Fruit fly (Drosophila melanogaster) whole organism, embryonic: ENCODE results near the gene CG10345.

Source experiments
- Asciz ChIP-seq: fragments of 200-800 bp; sonication (Bioruptor generic); optimal IDR thresholded peaks from 2 replicates; lab custom pipeline; 2017; ENCODE audit warnings: missing biosample characterization, mild to moderate bottlenecking, missing genetic modification characterization, missing genetic modification reagents
- BEAF-32 ChIP-seq: fragments of 200-800 bp; sonication (Bioruptor generic); optimal IDR thresholded peaks from 3 replicates; lab custom pipeline; 2017; ENCODE audit warnings: missing biosample characterization, missing genetic modification characterization, mild to moderate bottlenecking, moderate library complexity, missing genetic modification reagents
- C15 ChIP-seq: fragments of 200-800 bp; sonication (Bioruptor generic); IDR thresholded peaks from 3 replicates; pipeline ENCODE4 v1.3.6; 2022; ENCODE audit warnings: missing biosample characterization, missing genetic modification characterization
- CG10147 ChIP-seq: fragments of 200-800 bp; sonication (Bioruptor generic); optimal IDR thresholded peaks from 2 replicates; lab custom pipeline; 2019; ENCODE audit warnings: missing biosample characterization, mild to moderate bottlenecking, missing genetic modification characterization, moderate library complexity
- CG11093 ChIP-seq: fragments of 200-800 bp; sonication (Bioruptor generic); IDR thresholded peaks from 3 replicates; pipeline ENCODE4 v1.3.6; 2022; ENCODE audit warnings: missing biosample characterization, missing genetic modification characterization
- CG12659 ChIP-seq: fragments of 200-800 bp; sonication (Bioruptor generic); optimal IDR thresholded peaks from 3 replicates; lab custom pipeline; 2017; ENCODE audit warnings: mild to moderate bottlenecking, missing biosample characterization, missing genetic modification reagents, missing genetic modification characterization
- CG13123 ChIP-seq: fragments of 200-800 bp; sonication (Bioruptor generic); optimal IDR thresholded peaks from 2 replicates; lab custom pipeline; 2016; ENCODE audit warnings: missing biosample characterization, missing genetic modification characterization
- CG14710 ChIP-seq: fragments of 200-800 bp; sonication (Bioruptor generic); optimal IDR thresholded peaks from 3 replicates; lab custom pipeline; 2019; ENCODE audit warnings: missing biosample characterization, mild to moderate bottlenecking, missing genetic modification characterization, moderate library complexity
- CG15479 ChIP-seq: fragments of 200-800 bp; sonication (Bioruptor generic); optimal IDR thresholded peaks from 3 replicates; lab custom pipeline; 2019; ENCODE audit warnings: missing biosample characterization, mild to moderate bottlenecking, missing genetic modification characterization, moderate library complexity
- CG15514 ChIP-seq: fragments of 200-800 bp; sonication (Bioruptor generic); optimal IDR thresholded peaks from 3 replicates; lab custom pipeline; 2017; ENCODE audit warnings: missing biosample characterization, missing genetic modification characterization, mild to moderate bottlenecking, moderate library complexity, missing genetic modification reagents
- CG1603 ChIP-seq: fragments of 200-800 bp; sonication (Bioruptor generic); optimal IDR thresholded peaks from 2 replicates; lab custom pipeline; 2019; ENCODE audit warnings: missing biosample characterization, mild to moderate bottlenecking, missing genetic modification characterization, moderate library complexity
- CG17829 ChIP-seq: fragments of 200-800 bp; optimal IDR thresholded peaks from 2 replicates; lab custom pipeline; 2019; ENCODE audit warnings: missing biosample characterization, mild to moderate bottlenecking, missing genetic modification characterization, moderate library complexity
- CG1832 ChIP-seq: fragments of 200-800 bp; sonication (Bioruptor generic); optimal IDR thresholded peaks from 2 replicates; lab custom pipeline; 2017; ENCODE audit warnings: missing biosample characterization, mild to moderate bottlenecking, missing genetic modification characterization, inconsistent platforms
- CG2116 ChIP-seq: fragments of 200-800 bp; sonication (Bioruptor generic); optimal IDR thresholded peaks from 3 replicates; lab custom pipeline; 2018; ENCODE audit warnings: missing biosample characterization, mild to moderate bottlenecking, missing genetic modification characterization
- CG2129 ChIP-seq: fragments of 200-800 bp; sonication (Bioruptor generic); IDR thresholded peaks from 2 replicates; pipeline ENCODE4 v1.3.6; 2022; ENCODE audit warnings: missing biosample characterization, missing genetic modification characterization; ENCODE audit not compliant: partially characterized antibody
- CG3281 ChIP-seq: fragments of 200-800 bp; sonication (Bioruptor generic); optimal IDR thresholded peaks from 3 replicates; lab custom pipeline; 2017; ENCODE audit warnings: missing biosample characterization, mild to moderate bottlenecking, missing genetic modification characterization
- CG7357 ChIP-seq: fragments of 200-800 bp; sonication (Bioruptor generic); IDR thresholded peaks from 3 replicates; pipeline ENCODE4 v1.3.6; 2022; ENCODE audit warnings: missing biosample characterization, missing genetic modification characterization
- CrebB ChIP-seq: fragments of 200-800 bp; sonication (Bioruptor generic); optimal IDR thresholded peaks from 3 replicates; lab custom pipeline; 2018; ENCODE audit warnings: missing biosample characterization, mild to moderate bottlenecking, missing genetic modification characterization
- Dad ChIP-seq: fragments of 200-800 bp; sonication (Bioruptor generic); optimal IDR thresholded peaks from 3 replicates; lab custom pipeline; 2016; ENCODE audit warnings: missing biosample characterization, missing genetic modification characterization
- Dek ChIP-seq: fragments of 200-800 bp; sonication (Bioruptor generic); optimal IDR thresholded peaks from 3 replicates; lab custom pipeline; 2019; ENCODE audit warnings: missing biosample characterization, mild to moderate bottlenecking, missing genetic modification characterization, moderate library complexity
- Dll ChIP-seq: fragments of 200-800 bp; sonication (Bioruptor generic); IDR thresholded peaks from 4 replicates; pipeline ENCODE4 v1.3.6; 2022; ENCODE audit warnings: missing biosample characterization, missing genetic modification characterization; ENCODE audit not compliant: partially characterized antibody
- Drgx ChIP-seq: fragments of 200-800 bp; sonication (Bioruptor generic); IDR thresholded peaks from 2 replicates; pipeline ENCODE4 v1.3.6; 2022; ENCODE audit warnings: missing biosample characterization, missing genetic modification characterization
- E2f2 ChIP-seq: fragments of 200-800 bp; sonication (Bioruptor generic); IDR thresholded peaks from 2 replicates; pipeline ENCODE4 v1.3.6; 2022; ENCODE audit warnings: missing biosample characterization, missing genetic modification characterization
- Gug ChIP-seq: fragments of 200-800 bp; sonication (Bioruptor generic); IDR thresholded peaks from 4 replicates; pipeline ENCODE4 v1.3.6; 2022; ENCODE audit warnings: missing biosample characterization, missing genetic modification characterization
- HmgZ ChIP-seq: fragments of 200-800 bp; sonication (Bioruptor generic); optimal IDR thresholded peaks from 2 replicates; lab custom pipeline; 2018; ENCODE audit warnings: missing biosample characterization, mild to moderate bottlenecking, missing genetic modification characterization
- Hmx ChIP-seq: fragments of 200-800 bp; sonication (Bioruptor generic); optimal IDR thresholded peaks from 2 replicates; lab custom pipeline; 2016; ENCODE audit warnings: missing biosample characterization, missing genetic modification characterization
- Mrtf ChIP-seq: fragments of 200-800 bp; sonication (Bioruptor generic); IDR thresholded peaks from 3 replicates; pipeline ENCODE4 v1.3.6; 2022; ENCODE audit warnings: missing biosample characterization, missing genetic modification characterization
- Myb ChIP-seq: fragments of 200-800 bp; sonication (Bioruptor generic); optimal IDR thresholded peaks from 2 replicates; lab custom pipeline; 2016; ENCODE audit warnings: missing biosample characterization, missing genetic modification characterization
- Oaz ChIP-seq: fragments of 200-800 bp; sonication (Bioruptor generic); IDR thresholded peaks from 2 replicates; pipeline ENCODE4 v1.3.6; 2022; ENCODE audit warnings: missing biosample characterization, missing genetic modification characterization
- Rfx ChIP-seq: fragments of 200-800 bp; sonication (Bioruptor generic); IDR thresholded peaks from 2 replicates; pipeline ENCODE4 v1.3.6; 2022; ENCODE audit warnings: missing biosample characterization, missing genetic modification characterization
- Sry-δ ChIP-seq: fragments of 200-800 bp; sonication (Bioruptor generic); optimal IDR thresholded peaks from 2 replicates; lab custom pipeline; 2016; ENCODE audit warnings: missing biosample characterization, missing genetic modification characterization
- Tbp ChIP-seq: fragments of >200 bp; optimal IDR thresholded peaks from 2 replicates; lab custom pipeline; 2018; ENCODE audit warnings: missing biosample characterization, missing genetic modification characterization
- amos ChIP-seq: fragments of 200-800 bp; sonication (Bioruptor generic); IDR thresholded peaks from 2 replicates; pipeline ENCODE4 v1.3.6; 2022; ENCODE audit warnings: missing biosample characterization, missing genetic modification characterization; ENCODE audit not compliant: partially characterized antibody
- bigmax ChIP-seq: fragments of 200-800 bp; sonication (Bioruptor generic); optimal IDR thresholded peaks from 2 replicates; lab custom pipeline; 2018; ENCODE audit warnings: missing biosample characterization, mild to moderate bottlenecking, missing genetic modification characterization
- crp ChIP-seq, 2 experiments: fragments of 200-800 bp; sonication (Bioruptor generic); optimal IDR thresholded peaks; 2 replicates in 1 of 2; 3 replicates in 1 of 2; lab custom pipeline; 2017; ENCODE audit warnings: missing biosample characterization in 2 of 2, missing genetic modification characterization in 2 of 2, mild to moderate bottlenecking in 1 of 2, moderate library complexity in 1 of 2
- dan ChIP-seq: fragments of 200-800 bp; sonication (Bioruptor generic); IDR thresholded peaks from 2 replicates; pipeline ENCODE4 v1.3.6; 2022; ENCODE audit warnings: missing biosample characterization, missing genetic modification characterization
- dm ChIP-seq: fragments of 200-800 bp; sonication (Bioruptor generic); optimal IDR thresholded peaks from 3 replicates; lab custom pipeline; 2016; ENCODE audit warnings: missing biosample characterization, missing genetic modification characterization
- dpn ChIP-seq, 2 experiments: fragments of 200-800 bp; sonication (Bioruptor generic); optimal IDR thresholded peaks; 3 replicates each; lab custom pipeline; 2016; ENCODE audit warnings: missing biosample characterization in 2 of 2, missing genetic modification characterization in 2 of 2
- exex ChIP-seq: fragments of 200-800 bp; sonication (Bioruptor generic); optimal IDR thresholded peaks from 4 replicates; lab custom pipeline; 2018; ENCODE audit warnings: missing biosample characterization, mild to moderate bottlenecking, missing genetic modification characterization, moderate library complexity
- hbn ChIP-seq: fragments of 200-800 bp; sonication (Bioruptor generic); IDR thresholded peaks from 2 replicates; pipeline ENCODE4 v1.3.6; 2022; ENCODE audit warnings: missing biosample characterization, missing genetic modification characterization; ENCODE audit not compliant: partially characterized antibody
- kah ChIP-seq: fragments of 200-800 bp; sonication (Bioruptor generic); optimal IDR thresholded peaks from 2 replicates; lab custom pipeline; 2018; ENCODE audit warnings: missing biosample characterization, mild to moderate bottlenecking, missing genetic modification characterization
- mirr ChIP-seq: fragments of 200-800 bp; sonication (Bioruptor generic); optimal IDR thresholded peaks from 3 replicates; lab custom pipeline; 2018; ENCODE audit warnings: missing biosample characterization, mild to moderate bottlenecking, missing genetic modification characterization
- pros ChIP-seq: fragments of 200-800 bp; sonication (Bioruptor generic); optimal IDR thresholded peaks from 3 replicates; lab custom pipeline; 2019; ENCODE audit warnings: missing biosample characterization, mild to moderate bottlenecking, missing genetic modification characterization, moderate library complexity
- repo ChIP-seq: fragments of 200-800 bp; sonication (Bioruptor generic); optimal IDR thresholded peaks from 2 replicates; lab custom pipeline; 2016; ENCODE audit warnings: missing biosample characterization, missing genetic modification characterization
- sc ChIP-seq, 3 experiments: fragments of >200 bp in 2 of 3; fragments of 200-800 bp in 1 of 3; sonication (Bioruptor generic) in 1 of 3; optimal IDR thresholded peaks; 2 replicates in 2 of 3; 3 replicates in 1 of 3; lab custom pipeline; 2017; ENCODE audit warnings: mild to moderate bottlenecking in 1 of 3, missing biosample characterization in 1 of 3, missing genetic modification characterization in 1 of 3, missing genetic modification reagents in 1 of 3
- tna ChIP-seq: fragments of 200-800 bp; sonication (Bioruptor generic); IDR thresholded peaks from 2 replicates; pipeline ENCODE4 v1.3.6; 2022; ENCODE audit warnings: missing biosample characterization, missing genetic modification characterization; ENCODE audit not compliant: partially characterized antibody
- tx ChIP-seq: fragments of 200-800 bp; sonication (Bioruptor generic); optimal IDR thresholded peaks from 2 replicates; lab custom pipeline; 2016; ENCODE audit warnings: missing biosample characterization, missing genetic modification characterization
- unc-4 ChIP-seq: fragments of 200-800 bp; sonication (Bioruptor generic); IDR thresholded peaks from 2 replicates; pipeline ENCODE4 v1.3.6; 2022; ENCODE audit warnings: missing biosample characterization, missing genetic modification characterization; ENCODE audit not compliant: partially characterized antibody
- unpg ChIP-seq: fragments of 200-800 bp; sonication (Bioruptor generic); optimal IDR thresholded peaks from 3 replicates; lab custom pipeline; 2018; ENCODE audit warnings: missing biosample characterization, mild to moderate bottlenecking, missing genetic modification characterization, moderate library complexity

CG10345 gene

DNA sequence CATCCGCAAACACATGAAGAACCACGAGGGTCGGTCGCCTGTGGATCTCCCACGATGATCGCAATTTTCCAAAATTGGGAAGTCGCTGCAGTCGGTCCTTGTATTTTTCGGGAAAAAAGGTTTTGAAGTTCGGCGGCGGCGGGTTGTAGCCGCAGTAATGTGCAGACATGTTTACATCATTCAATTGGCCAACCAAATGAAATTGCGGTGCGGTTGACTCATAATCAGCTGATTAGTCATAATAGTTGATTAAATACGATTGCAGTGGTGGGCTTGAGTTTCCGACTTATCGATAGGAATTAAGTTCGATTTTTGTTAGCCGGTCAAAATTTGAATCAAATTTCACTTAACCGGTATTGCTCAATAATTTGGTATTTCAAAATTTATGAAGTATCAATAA lies 47.4 kb upstream of the CG10345 start, which contains the start of gene CG14907 (continued):
- TF ChIP-seq crp (GFP tag; optimal IDR thresholded peaks at IDR 0.05; lab: Kevin White, UChicago), result peak in 1 of 2 experiments; percentile 84
- no peak for TF ChIP-seq CG15479
- no peak for TF ChIP-seq Oaz (GFP tag; lab: Robert Waterston, UW)
- peak; percentile 40 for TF ChIP-seq exex
- no peak for TF ChIP-seq kah (GFP tag; lab: Kevin White, UChicago)
- TF ChIP-seq Asciz (GFP tag; lab: Kevin White, UChicago), result no peak
- no peak for TF ChIP-seq CG7357
- TF ChIP-seq dm (GFP tag; lab: Kevin White, UChicago), result peak; percentile 61
- TF ChIP-seq CG1603 (tag; lab: Kevin White, UChicago), result peak; percentile 27
- TF ChIP-seq CG12659 (GFP tag; lab: Kevin White, UChicago), result peak; percentile 28
- peak; percentile 96 for TF ChIP-seq CG2116
- TF ChIP-seq CG11093 (GFP tag; lab: Robert Waterston, UW), result no peak
- no peak for TF ChIP-seq dan (GFP tag; lab: Robert Waterston, UW)
- TF ChIP-seq Mrtf (GFP tag; lab: Robert Waterston, UW), result no peak
- peak; percentile 78 for TF ChIP-seq Dll (GFP tag; lab: Robert Waterston, UW)
- TF ChIP-seq Dad (GFP tag; lab: Kevin White, UChicago), result no peak
- peak; percentile 91 for TF ChIP-seq E2f2
- TF ChIP-seq Tbp (GFP tag; lab: Kevin White, UChicago), result no peak
- TF ChIP-seq CrebB (tag; lab: Kevin White, UChicago), result peak; percentile 20
- TF ChIP-seq CG17829 (tag; lab: Kevin White, UChicago), result no peak
- TF ChIP-seq CG14710 (tag; lab: Kevin White, UChicago), result peak; percentile 4
- TF ChIP-seq CG13123 (GFP tag; lab: Kevin White, UChicago), result no peak
- TF ChIP-seq HmgZ (tag; lab: Kevin White, UChicago), result peak; percentile 2
- TF ChIP-seq Sry-δ (GFP tag; lab: Kevin White, UChicago), result peak; percentile 71
- TF ChIP-seq Hmx, result no peak
- TF ChIP-seq Rfx (GFP tag; lab: Robert Waterston, UW), result peak; percentile 25; the same call in 1 of the 2 replicates
- TF ChIP-seq unpg (GFP tag; lab: Kevin White, UChicago), result no peak
- no peak for TF ChIP-seq Gug (GFP tag; lab: Robert Waterston, UW)
- TF ChIP-seq CG3281 (GFP tag; lab: Kevin White, UChicago), result peak; percentile 8
- TF ChIP-seq Drgx (GFP tag; lab: Robert Waterston, UW), result no peak
- no peak for TF ChIP-seq C15 (GFP tag; lab: Robert Waterston, UW)
- TF ChIP-seq bigmax (GFP tag; lab: Kevin White, UChicago), result no peak
- TF ChIP-seq pros (GFP tag; lab: Kevin White, UChicago), result no peak
- TF ChIP-seq sc (optimal IDR thresholded peaks at IDR 0.05; lab: Kevin White, UChicago), result no peak
- TF ChIP-seq sc (GFP tag; optimal IDR thresholded peaks at IDR 0.05; lab: Kevin White, UChicago), result no peak
- TF ChIP-seq tx (GFP tag; lab: Kevin White, UChicago), result no peak
- TF ChIP-seq repo (GFP tag; lab: Kevin White, UChicago), result no peak
- TF ChIP-seq CG2129 (GFP tag; lab: Robert Waterston, UW), result no peak
- peak; percentile 20 for TF ChIP-seq CG10147 (GFP tag; lab: Kevin White, UChicago)
- no peak for TF ChIP-seq Dek (tag; lab: Kevin White, UChicago)
- peak; percentile 63; the same call in 1 of the 2 replicates for TF ChIP-seq amos (GFP tag; lab: Robert Waterston, UW)
- TF ChIP-seq CG15514 (GFP tag; lab: Kevin White, UChicago), result peak; percentile 47
- TF ChIP-seq CG1832, result no peak
- peak; percentile 68 for TF ChIP-seq hbn
- peak; percentile 36 for TF ChIP-seq mirr (GFP tag; lab: Kevin White, UChicago)
- no peak for TF ChIP-seq dpn (GFP tag; optimal IDR thresholded peaks at IDR 0.05; lab: Kevin White, UChicago)
- TF ChIP-seq unc-4 (GFP tag; lab: Robert Waterston, UW), result peak; percentile 70
- peak; percentile 65 for TF ChIP-seq BEAF-32 (GFP tag; lab: Kevin White, UChicago)
- peak; percentile 49 for TF ChIP-seq Myb (GFP tag; lab: Kevin White, UChicago)
- TF ChIP-seq tna (GFP tag; lab: Robert Waterston, UW), result peak; percentile 68
